Worm (Caenorhabditis elegans) whole organism, L4 larva: Measurements from ENCODE around the gene fbxb-90.

Experiments
- aly-2 ChIP-seq: sonication (generic microtip); optimal IDR thresholded peaks from 2 replicates; lab custom pipeline; 2018; ENCODE audit warnings: missing biosample characterization, missing genetic modification characterization
- ama-1 ChIP-seq: fragments of 150-350 bp; optimal IDR thresholded peaks from 2 replicates; lab custom pipeline; 2014; ENCODE audit warnings: inconsistent platforms, mixed read lengths
- ceh-28 ChIP-seq: fragments of 150-350 bp; optimal IDR thresholded peaks from 2 replicates; lab custom pipeline; 2014; ENCODE audit warnings: missing biosample characterization, missing genetic modification reagents, missing genetic modification characterization
- dve-1 ChIP-seq: sonication (generic microtip); optimal IDR thresholded peaks from 2 replicates; lab custom pipeline; 2017; ENCODE audit warnings: antibody characterized with exemption, mild to moderate bottlenecking, missing genetic modification characterization, missing compliant biosample characterization; ENCODE audit not compliant: insufficient read depth
- fos-1 ChIP-seq: fragments of 150-350 bp; optimal IDR thresholded peaks from 2 replicates; lab custom pipeline; 2014; ENCODE audit warnings: missing biosample characterization, missing genetic modification characterization
- lin-13 ChIP-seq: fragments of 150-350 bp; optimal IDR thresholded peaks from 2 replicates; lab custom pipeline; 2014; ENCODE audit warnings: missing biosample characterization, missing genetic modification reagents, missing genetic modification characterization
- mxl-3 ChIP-seq: fragments of 200-800 bp; sonication (Bioruptor generic); optimal IDR thresholded peaks from 2 replicates; lab custom pipeline; 2018; ENCODE audit warnings: mild to moderate bottlenecking, missing genetic modification characterization, missing compliant biosample characterization
- nhr-237 ChIP-seq: sonication (generic microtip); optimal IDR thresholded peaks from 2 replicates; lab custom pipeline; 2017; ENCODE audit warnings: missing biosample characterization, missing genetic modification characterization
- nhr-41 ChIP-seq: fragments of 200-800 bp; sonication (Bioruptor generic); IDR thresholded peaks from 2 replicates; pipeline ENCODE4 v1.3.6; 2022; ENCODE audit warnings: missing genetic modification reagents, missing genetic modification characterization, missing compliant biosample characterization
- nhr-76 ChIP-seq: fragments of 150-350 bp; optimal IDR thresholded peaks from 2 replicates; lab custom pipeline; 2014; ENCODE audit warnings: missing biosample characterization, missing genetic modification characterization
- skn-1 ChIP-seq: fragments of 150-350 bp; optimal IDR thresholded peaks from 2 replicates; lab custom pipeline; 2014; ENCODE audit warnings: missing biosample characterization, missing genetic modification characterization
- unc-62 ChIP-seq, 3 experiments: fragments of 150-350 bp in 1 of 3; sonication (generic microtip); optimal IDR thresholded peaks in 2 of 3; peaks in 1 of 3; 1 replicate in 1 of 3; 2 replicates in 2 of 3; lab custom pipeline; 2014 to 2017; ENCODE audit warnings: missing biosample characterization in 3 of 3, missing genetic modification characterization in 3 of 3, missing genetic modification reagents in 3 of 3, missing genotype in 1 of 3
- zfp-2 ChIP-seq: sonication (generic microtip); optimal IDR thresholded peaks from 2 replicates; lab custom pipeline; 2016; ENCODE audit warnings: mild to moderate bottlenecking, missing genetic modification characterization, missing compliant biosample characterization
- ztf-11 ChIP-seq: fragments of 150-350 bp; optimal IDR thresholded peaks from 2 replicates; lab custom pipeline; 2014; ENCODE audit warnings: missing biosample characterization, missing genetic modification characterization

DNA sequence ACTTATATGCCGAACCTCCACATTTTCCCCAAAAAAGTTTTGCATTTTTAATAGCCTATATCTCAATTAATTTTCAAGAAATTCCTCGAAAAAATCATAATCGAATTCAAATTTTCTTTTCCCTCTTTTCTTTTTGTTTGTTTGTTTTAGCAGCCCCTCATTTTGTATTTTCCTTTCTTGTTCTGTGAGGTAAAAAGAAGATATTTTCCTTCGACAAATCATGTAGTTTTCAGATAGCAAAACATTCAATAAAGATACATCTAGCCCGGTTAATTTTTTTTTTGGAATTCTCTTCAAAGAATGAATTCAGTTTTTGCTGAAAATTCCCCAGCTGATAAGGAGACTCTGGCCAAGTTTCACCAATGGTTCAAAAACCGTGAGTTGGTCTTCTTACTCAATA, 27.1 kb upstream of the fbxb-90 start, which contains the start of gene T24E12.3:
- no peak for TF ChIP-seq mxl-3
- no peak for TF ChIP-seq nhr-237 (tag; lab: Kevin White, UChicago)
- TF ChIP-seq nhr-41 (GFP tag; lab: Robert Waterston, UW): no peak
- TF ChIP-seq zfp-2 (tag; lab: Kevin White, UChicago): no peak
- no peak for TF ChIP-seq fos-1 (tag; lab: Kevin White, UChicago)
- TF ChIP-seq dve-1 (tag; lab: Kevin White, UChicago): no peak
- TF ChIP-seq ama-1 (lab: Kevin White, UChicago): no peak
- TF ChIP-seq unc-62 (GFP tag; optimal IDR thresholded peaks at IDR 0.05 in 1 of 2; lab: Kevin White, UChicago): no peak
- no peak for TF ChIP-seq unc-62 (tag; optimal IDR thresholded peaks at IDR 0.05; lab: Kevin White, UChicago)
- TF ChIP-seq ceh-28: no peak
- TF ChIP-seq skn-1 (tag; lab: Kevin White, UChicago): no peak
- TF ChIP-seq lin-13: no peak
- no peak for TF ChIP-seq ztf-11 (tag; lab: Kevin White, UChicago)
- TF ChIP-seq aly-2 (tag; lab: Kevin White, UChicago): no peak
- no peak for TF ChIP-seq nhr-76 (tag; lab: Kevin White, UChicago)
